Fruit fly (Drosophila melanogaster) whole organism, embryonic: ENCODE measurements around the gene smg.
A peak's percentile ranks its signal among the peaks of the same experiment; 100 is the strongest.

Experiments
- Aef1 ChIP-seq: fragments of 200-800 bp; sonication (Bioruptor generic); IDR thresholded peaks from 3 replicates; pipeline ENCODE4 v1.3.6; 2022; ENCODE audit warnings: missing biosample characterization, missing genetic modification characterization
- B-H1 ChIP-seq: fragments of 200-800 bp; sonication (Bioruptor generic); IDR thresholded peaks from 3 replicates; pipeline ENCODE4 v1.3.6; 2022; ENCODE audit warnings: missing biosample characterization, missing genetic modification characterization
- BtbVII ChIP-seq: fragments of 200-800 bp; sonication (Bioruptor generic); optimal IDR thresholded peaks from 3 replicates; lab custom pipeline; 2017; ENCODE audit warnings: missing biosample characterization, mild to moderate bottlenecking, missing genetic modification characterization
- CG10366 ChIP-seq: fragments of 200-800 bp; sonication (Bioruptor generic); IDR thresholded peaks from 2 replicates; pipeline ENCODE4 v1.3.6; 2022; ENCODE audit warnings: missing biosample characterization, missing genetic modification characterization
- CG10654 ChIP-seq: fragments of 200-800 bp; sonication (Bioruptor generic); optimal IDR thresholded peaks from 2 replicates; lab custom pipeline; 2016; ENCODE audit warnings: missing biosample characterization, missing genetic modification characterization
- CG11696 ChIP-seq: fragments of 200-800 bp; sonication (Bioruptor generic); IDR thresholded peaks from 2 replicates; pipeline ENCODE4 v1.3.6; 2022; ENCODE audit warnings: missing biosample characterization, missing genetic modification characterization
- CG13123 ChIP-seq: fragments of 200-800 bp; sonication (Bioruptor generic); optimal IDR thresholded peaks from 2 replicates; lab custom pipeline; 2016; ENCODE audit warnings: missing biosample characterization, missing genetic modification characterization
- CG15269 ChIP-seq: fragments of 200-800 bp; sonication (Bioruptor generic); optimal IDR thresholded peaks from 2 replicates; lab custom pipeline; 2018; ENCODE audit warnings: missing biosample characterization, mild to moderate bottlenecking, missing genetic modification characterization, moderate library complexity
- CG1602 ChIP-seq: fragments of 200-800 bp; sonication (Bioruptor generic); optimal IDR thresholded peaks from 3 replicates; lab custom pipeline; 2016; ENCODE audit warnings: missing biosample characterization, missing genetic modification characterization
- CG2129 ChIP-seq: fragments of 200-800 bp; sonication (Bioruptor generic); IDR thresholded peaks from 2 replicates; pipeline ENCODE4 v1.3.6; 2022; ENCODE audit warnings: missing biosample characterization, missing genetic modification characterization; ENCODE audit not compliant: partially characterized antibody
- CG2678 ChIP-seq: fragments of 200-800 bp; sonication (Bioruptor generic); optimal IDR thresholded peaks from 3 replicates; lab custom pipeline; 2019; ENCODE audit warnings: missing biosample characterization, mild to moderate bottlenecking, missing genetic modification characterization, moderate library complexity
- CG2712 ChIP-seq: fragments of 200-800 bp; optimal IDR thresholded peaks from 3 replicates; lab custom pipeline; 2019; ENCODE audit warnings: missing biosample characterization, mild to moderate bottlenecking, missing genetic modification characterization, moderate library complexity
- CG4282 ChIP-seq: fragments of 200-800 bp; sonication (Bioruptor generic); optimal IDR thresholded peaks from 2 replicates; lab custom pipeline; 2016; ENCODE audit warnings: missing biosample characterization, missing genetic modification characterization
- CG4730 ChIP-seq: fragments of 200-800 bp; sonication (Bioruptor generic); IDR thresholded peaks from 2 replicates; pipeline ENCODE4 v1.3.6; 2022; ENCODE audit warnings: missing biosample characterization, missing genetic modification characterization
- CG4854 ChIP-seq: fragments of 200-800 bp; sonication (Bioruptor generic); optimal IDR thresholded peaks from 2 replicates; lab custom pipeline; 2016; ENCODE audit warnings: missing biosample characterization, missing genetic modification characterization, inconsistent platforms
- CG5245 ChIP-seq: fragments of 200-800 bp; sonication (Bioruptor generic); optimal IDR thresholded peaks from 3 replicates; lab custom pipeline; 2016; ENCODE audit warnings: missing biosample characterization, missing genetic modification characterization
- CG8388 ChIP-seq: fragments of 200-800 bp; sonication (Bioruptor generic); optimal IDR thresholded peaks from 2 replicates; lab custom pipeline; 2019; ENCODE audit warnings: missing biosample characterization, mild to moderate bottlenecking, missing genetic modification characterization, moderate library complexity
- CG9932 ChIP-seq: fragments of 200-800 bp; sonication (Bioruptor generic); IDR thresholded peaks from 2 replicates; pipeline ENCODE4 v1.3.6; 2022; ENCODE audit warnings: missing biosample characterization, missing genetic modification characterization
- D19A ChIP-seq: fragments of 200-800 bp; optimal IDR thresholded peaks from 3 replicates; lab custom pipeline; 2019; ENCODE audit warnings: missing biosample characterization, mild to moderate bottlenecking, missing genetic modification characterization, moderate library complexity
- E2f2 ChIP-seq: fragments of 200-800 bp; sonication (Bioruptor generic); IDR thresholded peaks from 2 replicates; pipeline ENCODE4 v1.3.6; 2022; ENCODE audit warnings: missing biosample characterization, missing genetic modification characterization
- Fer1 ChIP-seq: fragments of 200-800 bp; sonication (Bioruptor generic); optimal IDR thresholded peaks from 2 replicates; lab custom pipeline; 2017; ENCODE audit warnings: missing biosample characterization, mild to moderate bottlenecking, missing genetic modification characterization
- Hr39 ChIP-seq: fragments of >200 bp; optimal IDR thresholded peaks from 2 replicates; lab custom pipeline; 2017
- Jarid2 ChIP-seq: fragments of 200-800 bp; sonication (Bioruptor generic); optimal IDR thresholded peaks from 3 replicates; lab custom pipeline; 2017; ENCODE audit warnings: mild to moderate bottlenecking, missing biosample characterization, missing genetic modification reagents, missing genetic modification characterization
- MBD-R2 ChIP-seq: fragments of 200-800 bp; sonication (Bioruptor generic); IDR thresholded peaks from 2 replicates; pipeline ENCODE4 v1.3.6; 2022; ENCODE audit warnings: missing biosample characterization, missing genetic modification characterization
- Neu2 ChIP-seq: fragments of 200-800 bp; sonication (Bioruptor generic); optimal IDR thresholded peaks from 3 replicates; lab custom pipeline; 2016; ENCODE audit warnings: missing biosample characterization, missing genetic modification characterization, borderline replicate concordance
- Nf-YA ChIP-seq: fragments of 200-800 bp; sonication (Bioruptor generic); IDR thresholded peaks from 2 replicates; pipeline ENCODE4 v1.3.6; 2022; ENCODE audit warnings: missing biosample characterization, missing genetic modification characterization
- Oaz ChIP-seq: fragments of 200-800 bp; sonication (Bioruptor generic); IDR thresholded peaks from 2 replicates; pipeline ENCODE4 v1.3.6; 2022; ENCODE audit warnings: missing biosample characterization, missing genetic modification characterization
- TFAM ChIP-seq: fragments of 200-800 bp; sonication (Bioruptor generic); optimal IDR thresholded peaks from 2 replicates; lab custom pipeline; 2017; ENCODE audit warnings: missing biosample characterization, missing genetic modification characterization, inconsistent platforms
- Xbp1 ChIP-seq: fragments of 200-800 bp; sonication (Bioruptor generic); optimal IDR thresholded peaks from 3 replicates; lab custom pipeline; 2016; ENCODE audit warnings: missing biosample characterization, mild to moderate bottlenecking, missing genetic modification characterization
- Xrp1 ChIP-seq: fragments of 200-800 bp; sonication (Bioruptor generic); IDR thresholded peaks from 2 replicates; pipeline ENCODE4 v1.3.6; 2022; ENCODE audit warnings: missing biosample characterization, missing genetic modification characterization
- ab ChIP-seq: fragments of 200-800 bp; sonication (Bioruptor generic); optimal IDR thresholded peaks from 2 replicates; lab custom pipeline; 2016; ENCODE audit warnings: missing biosample characterization, missing genetic modification characterization
- crp ChIP-seq, 2 experiments: fragments of 200-800 bp; sonication (Bioruptor generic); optimal IDR thresholded peaks; 2 replicates in 1 of 2; 3 replicates in 1 of 2; lab custom pipeline; 2017; ENCODE audit warnings: missing biosample characterization in 2 of 2, missing genetic modification characterization in 2 of 2, mild to moderate bottlenecking in 1 of 2, moderate library complexity in 1 of 2
- dmrt11E ChIP-seq: fragments of 200-800 bp; sonication (Bioruptor generic); optimal IDR thresholded peaks from 3 replicates; lab custom pipeline; 2018; ENCODE audit warnings: missing biosample characterization, mild to moderate bottlenecking, missing genetic modification characterization, moderate library complexity
- dysf ChIP-seq: fragments of 200-800 bp; sonication (Bioruptor generic); IDR thresholded peaks from 3 replicates; pipeline ENCODE4 v1.3.6; 2022; ENCODE audit warnings: missing biosample characterization, missing genetic modification characterization
- eve ChIP-seq, 2 experiments: fragments of >200 bp; optimal IDR thresholded peaks; 2 replicates each; lab custom pipeline; 2017; ENCODE audit warnings: missing biosample characterization in 2 of 2, missing genetic modification characterization in 2 of 2
- ewg ChIP-seq: fragments of 200-800 bp; sonication (Bioruptor generic); optimal IDR thresholded peaks from 3 replicates; lab custom pipeline; 2017; ENCODE audit warnings: mild to moderate bottlenecking, missing biosample characterization, missing genetic modification reagents, missing genetic modification characterization
- gsb ChIP-seq: fragments of 200-800 bp; sonication (Bioruptor generic); IDR thresholded peaks from 2 replicates; pipeline ENCODE4 v1.3.6; 2022; ENCODE audit warnings: missing biosample characterization, missing genetic modification characterization
- h ChIP-seq: fragments of >200 bp; optimal IDR thresholded peaks from 2 replicates; lab custom pipeline; 2017
- hb ChIP-seq: fragments of 200-800 bp; sonication (Bioruptor generic); IDR thresholded peaks from 3 replicates; pipeline ENCODE4 v1.3.6; 2022; ENCODE audit warnings: missing biosample characterization, missing genetic modification characterization; ENCODE audit not compliant: partially characterized antibody
- inv ChIP-seq: fragments of 200-800 bp; sonication (Bioruptor generic); IDR thresholded peaks from 2 replicates; pipeline ENCODE4 v1.3.6; 2022; ENCODE audit warnings: missing biosample characterization, missing genetic modification characterization; ENCODE audit not compliant: partially characterized antibody
- jing ChIP-seq: fragments of 200-800 bp; sonication (Bioruptor generic); optimal IDR thresholded peaks from 2 replicates; lab custom pipeline; 2018; ENCODE audit warnings: missing biosample characterization, mild to moderate bottlenecking, missing genetic modification characterization
- kah ChIP-seq: fragments of 200-800 bp; sonication (Bioruptor generic); optimal IDR thresholded peaks from 2 replicates; lab custom pipeline; 2018; ENCODE audit warnings: missing biosample characterization, mild to moderate bottlenecking, missing genetic modification characterization
- ken ChIP-seq: fragments of 200-800 bp; sonication (Bioruptor generic); IDR thresholded peaks from 3 replicates; pipeline ENCODE4 v1.3.6; 2022; ENCODE audit warnings: missing biosample characterization, missing genetic modification characterization
- maf-S ChIP-seq: fragments of 200-800 bp; sonication (Bioruptor generic); optimal IDR thresholded peaks from 2 replicates; lab custom pipeline; 2016; ENCODE audit warnings: missing biosample characterization, missing genetic modification characterization
- oc ChIP-seq: fragments of 200-800 bp; sonication (Bioruptor generic); optimal IDR thresholded peaks from 2 replicates; lab custom pipeline; 2018; ENCODE audit warnings: missing biosample characterization, mild to moderate bottlenecking, missing genetic modification characterization, moderate library complexity
- pnt ChIP-seq: fragments of 200-800 bp; sonication (Bioruptor generic); optimal IDR thresholded peaks from 3 replicates; lab custom pipeline; 2016; ENCODE audit warnings: missing biosample characterization, missing genetic modification characterization
- scrt ChIP-seq: fragments of 200-800 bp; sonication (Bioruptor generic); optimal IDR thresholded peaks from 2 replicates; lab custom pipeline; 2018; ENCODE audit warnings: missing biosample characterization, mild to moderate bottlenecking, missing genetic modification characterization, moderate library complexity
- shn ChIP-seq: fragments of 200-800 bp; sonication (Bioruptor generic); optimal IDR thresholded peaks from 3 replicates; lab custom pipeline; 2016; ENCODE audit warnings: missing biosample characterization, missing genetic modification characterization
- sisA ChIP-seq: fragments of 200-800 bp; sonication (Bioruptor generic); IDR thresholded peaks from 2 replicates; pipeline ENCODE4 v1.3.6; 2022; ENCODE audit warnings: missing biosample characterization, missing genetic modification characterization
- toy ChIP-seq: fragments of 200-800 bp; sonication (Bioruptor generic); IDR thresholded peaks from 2 replicates; pipeline ENCODE4 v1.3.6; 2022; ENCODE audit warnings: missing biosample characterization, missing genetic modification characterization
- ttk ChIP-seq: fragments of 200-800 bp; sonication (Bioruptor generic); IDR thresholded peaks from 2 replicates; pipeline ENCODE4 v2.1.2; 2022; ENCODE audit warnings: missing biosample characterization, missing genetic modification characterization

The smg gene

dm6 chr3L:9033999-9034626, 36.3 kb upstream of the smg start (continued):
- TF ChIP-seq crp (GFP tag; optimal IDR thresholded peaks at IDR 0.05; lab: Kevin White, UChicago): no peak
- peak; percentile 24 for TF ChIP-seq Neu2 (GFP tag; lab: Kevin White, UChicago)
- peak; percentile 72 for TF ChIP-seq dmrt11E (tag; lab: Kevin White, UChicago)
- peak; percentile 80 for TF ChIP-seq sisA (GFP tag; lab: Robert Waterston, UW)
- TF ChIP-seq CG2129 (GFP tag; lab: Robert Waterston, UW): no peak
- TF ChIP-seq inv: no peak
- TF ChIP-seq Jarid2 (GFP tag; lab: Kevin White, UChicago): peak; percentile 22
- TF ChIP-seq Aef1 (GFP tag; lab: Robert Waterston, UW): peak; percentile 48; the same call in 2 of the 3 replicates
- TF ChIP-seq shn (GFP tag; lab: Kevin White, UChicago): no peak
- no peak for TF ChIP-seq CG9932 (GFP tag; lab: Robert Waterston, UW)
- peak; percentile 43 for TF ChIP-seq Xbp1 (GFP tag; lab: Kevin White, UChicago)
- TF ChIP-seq CG5245 (GFP tag; lab: Kevin White, UChicago): peak; percentile 70
- no peak for TF ChIP-seq oc (tag; lab: Kevin White, UChicago)
- no peak for TF ChIP-seq CG13123 (GFP tag; lab: Kevin White, UChicago)
- no peak for TF ChIP-seq jing (GFP tag; lab: Kevin White, UChicago)
- peak; percentile 62; the same call in 2 of the 3 replicates for TF ChIP-seq dysf (GFP tag; lab: Robert Waterston, UW)
- no peak for TF ChIP-seq CG4282 (GFP tag; lab: Kevin White, UChicago)
- no peak for TF ChIP-seq h
- TF ChIP-seq hb: no peak
- peak; percentile 62 for TF ChIP-seq CG10366 (GFP tag; lab: Robert Waterston, UW)
- TF ChIP-seq CG4854: peak; percentile 36
- TF ChIP-seq MBD-R2 (GFP tag; lab: Robert Waterston, UW): no peak
- TF ChIP-seq pnt (GFP tag; lab: Kevin White, UChicago): no peak
- peak; percentile 59 for TF ChIP-seq CG4730
- TF ChIP-seq BtbVII: peak; percentile 28
- peak; percentile 71 for TF ChIP-seq CG2678 (tag; lab: Kevin White, UChicago)
- TF ChIP-seq gsb (GFP tag; lab: Robert Waterston, UW): no peak
- TF ChIP-seq Hr39 (lab: Kevin White, UChicago): no peak
- TF ChIP-seq Oaz (GFP tag; lab: Robert Waterston, UW): no peak
- peak; percentile 61 for TF ChIP-seq CG10654 (GFP tag; lab: Kevin White, UChicago)
- peak; percentile 32 for TF ChIP-seq scrt
- TF ChIP-seq Fer1: no peak
- 0 out of 2 replicates have a peak, but pooled peaks have one; percentile 28 for TF ChIP-seq Nf-YA (GFP tag; lab: Robert Waterston, UW)
- peak; percentile 44 for TF ChIP-seq CG1602 (GFP tag; lab: Kevin White, UChicago)
- TF ChIP-seq Xrp1 (GFP tag; lab: Robert Waterston, UW): peak; percentile 91
- TF ChIP-seq ken (GFP tag; lab: Robert Waterston, UW): no peak
- TF ChIP-seq TFAM (GFP tag; lab: Kevin White, UChicago): peak; percentile 41
- TF ChIP-seq CG15269 (tag; lab: Kevin White, UChicago): no peak
- peak; percentile 22 for TF ChIP-seq CG8388 (GFP tag; lab: Kevin White, UChicago)
- TF ChIP-seq ttk (GFP tag; lab: Robert Waterston, UW): peak; percentile 77; the same call in 1 of the 2 replicates
- no peak for TF ChIP-seq maf-S (GFP tag; lab: Kevin White, UChicago)
- peak; percentile 50 for TF ChIP-seq E2f2 (GFP tag; lab: Robert Waterston, UW)
- TF ChIP-seq ewg (GFP tag; lab: Kevin White, UChicago): peak; percentile 9
- no peak for TF ChIP-seq ab (GFP tag; lab: Kevin White, UChicago)
- no peak for TF ChIP-seq toy (GFP tag; lab: Robert Waterston, UW)
- no peak for TF ChIP-seq B-H1
- TF ChIP-seq CG2712 (tag; lab: Kevin White, UChicago): peak; percentile 85
- no peak for TF ChIP-seq eve (GFP tag; optimal IDR thresholded peaks at IDR 0.05; lab: Kevin White, UChicago)
- TF ChIP-seq D19A (tag; lab: Kevin White, UChicago): peak; percentile 78
- peak; percentile 37 for TF ChIP-seq kah
- 0 out of 2 replicates have a peak, but pooled peaks have one; percentile 15 for TF ChIP-seq CG11696 (GFP tag; lab: Robert Waterston, UW)
